Fruit fly (Drosophila melanogaster) whole organism, wandering third instar larva: ENCODE measurements around the gene AstC.

Source experiments
- Abd-B ChIP-seq: fragments of >200 bp; optimal IDR thresholded peaks from 2 replicates; lab custom pipeline; 2017; ENCODE audit warnings: missing biosample characterization, missing genetic modification characterization
- CG32264 ChIP-seq: fragments of 200-800 bp; sonication (Bioruptor generic); optimal IDR thresholded peaks from 2 replicates; lab custom pipeline; 2016; ENCODE audit warnings: missing biosample characterization, missing genetic modification characterization
- CG9705 ChIP-seq: fragments of 200-800 bp; sonication (Bioruptor generic); optimal IDR thresholded peaks from 2 replicates; lab custom pipeline; 2018; ENCODE audit warnings: missing biosample characterization, mild to moderate bottlenecking, missing genetic modification characterization
- CrebA ChIP-seq: fragments of 200-800 bp; sonication (Bioruptor generic); optimal IDR thresholded peaks from 2 replicates; lab custom pipeline; 2016; ENCODE audit warnings: missing biosample characterization, mild to moderate bottlenecking, missing genetic modification characterization, borderline replicate concordance
- Dfd ChIP-seq: fragments of >200 bp; optimal IDR thresholded peaks from 2 replicates; lab custom pipeline; 2017; ENCODE audit warnings: missing biosample characterization, missing genetic modification characterization
- Dif ChIP-seq: fragments of 200-275, 200-300 bp; sonication (Bioruptor generic); optimal IDR thresholded peaks from 2 replicates; lab custom pipeline; 2018; ENCODE audit warnings: missing biosample characterization, missing genetic modification characterization; ENCODE audit not compliant: partially characterized antibody
- GATAd ChIP-seq: sonication (Bioruptor generic); optimal IDR thresholded peaks from 2 replicates; lab custom pipeline; 2016; ENCODE audit warnings: missing biosample characterization, missing genetic modification characterization
- HLH106 ChIP-seq: fragments of 200-800 bp; optimal IDR thresholded peaks from 3 replicates; lab custom pipeline; 2019; ENCODE audit warnings: missing biosample characterization, mild to moderate bottlenecking, missing genetic modification characterization, moderate library complexity
- Hnf4 ChIP-seq: fragments of 200-800 bp; sonication (Bioruptor generic); optimal IDR thresholded peaks from 2 replicates; lab custom pipeline; 2016; ENCODE audit warnings: missing biosample characterization, mild to moderate bottlenecking, missing genetic modification characterization
- Hr78 ChIP-seq: fragments of >200 bp; optimal IDR thresholded peaks from 2 replicates; lab custom pipeline; 2017; ENCODE audit warnings: missing biosample characterization, missing genetic modification characterization
- Hr83 ChIP-seq: fragments of 200-300 bp; sonication (Bioruptor generic); optimal IDR thresholded peaks from 2 replicates; lab custom pipeline; 2016; ENCODE audit warnings: missing biosample characterization, mild to moderate bottlenecking, missing genetic modification characterization, moderate library complexity; ENCODE audit not compliant: poor library complexity, severe bottlenecking
- Jra ChIP-seq: sonication (Bioruptor generic); optimal IDR thresholded peaks from 2 replicates; lab custom pipeline; 2016; ENCODE audit warnings: missing biosample characterization, missing genetic modification characterization
- Mio ChIP-seq: sonication (Bioruptor generic); optimal IDR thresholded peaks from 2 replicates; lab custom pipeline; 2016; ENCODE audit warnings: missing biosample characterization, missing genetic modification characterization
- Myc ChIP-seq: fragments of >200 bp; optimal IDR thresholded peaks from 2 replicates; lab custom pipeline; 2017
- N ChIP-seq: fragments of >200 bp; optimal IDR thresholded peaks from 2 replicates; lab custom pipeline; 2018; ENCODE audit warnings: missing biosample characterization, missing external identifiers, missing genetic modification characterization
- OdsH ChIP-seq: fragments of 200-800 bp; sonication (Bioruptor generic); optimal IDR thresholded peaks from 2 replicates; lab custom pipeline; 2016; ENCODE audit warnings: missing biosample characterization, mild to moderate bottlenecking, missing genetic modification characterization
- Rel ChIP-seq, 2 experiments: fragments of 200-800 bp; sonication (Bioruptor generic) in 1 of 2; optimal IDR thresholded peaks; 2 replicates in 1 of 2; 3 replicates in 1 of 2; lab custom pipeline; 2016 to 2019; ENCODE audit warnings: mild to moderate bottlenecking in 2 of 2, missing biosample characterization in 2 of 2, missing genetic modification characterization in 2 of 2, moderate library complexity in 1 of 2
- Sp1 ChIP-seq: fragments of 200-800 bp; sonication (Bioruptor generic); optimal IDR thresholded peaks from 3 replicates; lab custom pipeline; 2019; ENCODE audit warnings: missing biosample characterization, mild to moderate bottlenecking, missing genetic modification characterization, moderate library complexity
- Vsx2 ChIP-seq: fragments of 200-300, 225-300 bp; sonication (Bioruptor generic); optimal IDR thresholded peaks from 2 replicates; lab custom pipeline; 2018; ENCODE audit warnings: missing biosample characterization, missing genetic modification characterization; ENCODE audit not compliant: partially characterized antibody
- br ChIP-seq: fragments of 200-800 bp; sonication (Bioruptor generic); optimal IDR thresholded peaks from 2 replicates; lab custom pipeline; 2016; ENCODE audit warnings: missing biosample characterization, missing genetic modification characterization
- brk ChIP-seq: fragments of 200-800 bp; sonication (Bioruptor generic); optimal IDR thresholded peaks from 2 replicates; lab custom pipeline; 2016; ENCODE audit warnings: missing biosample characterization, mild to moderate bottlenecking, missing genetic modification characterization
- dl ChIP-seq, 2 experiments: fragments of 175-275, 200-275 bp in 1 of 2; fragments of 200-275 bp in 1 of 2; sonication (Bioruptor generic); optimal IDR thresholded peaks; lab custom pipeline; 2018; ENCODE audit warnings: mild to moderate bottlenecking in 2 of 2, missing biosample characterization in 2 of 2, missing genetic modification characterization in 2 of 2, moderate library complexity in 2 of 2; ENCODE audit not compliant: partially characterized antibody in 2 of 2, insufficient read depth in 1 of 2
- dmrt93B ChIP-seq: fragments of 200-800 bp; sonication (Bioruptor generic); optimal IDR thresholded peaks from 2 replicates; lab custom pipeline; 2018; ENCODE audit warnings: missing biosample characterization, mild to moderate bottlenecking, missing genetic modification characterization
- dsf ChIP-seq: sonication (Bioruptor generic); optimal IDR thresholded peaks from 2 replicates; lab custom pipeline; 2016; ENCODE audit warnings: missing biosample characterization, missing genetic modification characterization, borderline replicate concordance
- ey ChIP-seq: fragments of 200-800 bp; sonication (Bioruptor generic); optimal IDR thresholded peaks from 2 replicates; lab custom pipeline; 2016; ENCODE audit warnings: missing biosample characterization, missing genetic modification characterization
- foxo ChIP-seq, 2 experiments: fragments of 200-800 bp; sonication (Bioruptor generic); optimal IDR thresholded peaks; 2 replicates in 1 of 2; 3 replicates in 1 of 2; lab custom pipeline; 2016 to 2017; ENCODE audit warnings: missing biosample characterization in 2 of 2, missing genetic modification characterization in 2 of 2
- fru ChIP-seq: fragments of 200-800 bp; sonication (Bioruptor generic); optimal IDR thresholded peaks from 3 replicates; lab custom pipeline; 2016; ENCODE audit warnings: missing biosample characterization, mild to moderate bottlenecking, missing genetic modification characterization
- h ChIP-seq: fragments of 200-800 bp; sonication (Bioruptor generic); optimal IDR thresholded peaks from 3 replicates; lab custom pipeline; 2016; ENCODE audit warnings: missing biosample characterization, mild to moderate bottlenecking, missing genetic modification characterization
- jim ChIP-seq: fragments of 175-275, 200-325 bp; sonication (Bioruptor generic); optimal IDR thresholded peaks from 2 replicates; lab custom pipeline; 2016; ENCODE audit warnings: missing biosample characterization, mild to moderate bottlenecking, missing genetic modification characterization
- lola ChIP-seq: fragments of >200 bp; optimal IDR thresholded peaks from 2 replicates; lab custom pipeline; 2017; ENCODE audit warnings: missing biosample characterization, missing genetic modification characterization
- pan ChIP-seq: fragments of >200 bp; optimal IDR thresholded peaks from 2 replicates; lab custom pipeline; 2017
- psq ChIP-seq: fragments of 200-800 bp; sonication (Bioruptor generic); optimal IDR thresholded peaks from 3 replicates; lab custom pipeline; 2017; ENCODE audit warnings: missing biosample characterization, mild to moderate bottlenecking, missing genetic modification characterization, moderate library complexity
- rgr ChIP-seq: fragments of 200-800 bp; sonication (Bioruptor generic); optimal IDR thresholded peaks from 3 replicates; lab custom pipeline; 2016; ENCODE audit warnings: missing biosample characterization, mild to moderate bottlenecking, missing genetic modification characterization
- sage ChIP-seq: fragments of 200-800 bp; sonication (Bioruptor generic); optimal IDR thresholded peaks from 2 replicates; lab custom pipeline; 2016; ENCODE audit warnings: missing biosample characterization, mild to moderate bottlenecking, missing genetic modification characterization
- sv ChIP-seq: fragments of 200-800 bp; sonication (Bioruptor generic); optimal IDR thresholded peaks from 3 replicates; lab custom pipeline; 2016; ENCODE audit warnings: missing biosample characterization, missing genetic modification characterization
- tai ChIP-seq: sonication (Bioruptor generic); optimal IDR thresholded peaks from 2 replicates; lab custom pipeline; 2016; ENCODE audit warnings: missing biosample characterization, missing genetic modification characterization
- usp ChIP-seq: fragments of >200 bp; optimal IDR thresholded peaks from 2 replicates; lab custom pipeline; 2017; ENCODE audit warnings: missing biosample characterization, missing genetic modification characterization
- woc ChIP-seq: sonication (Bioruptor generic); optimal IDR thresholded peaks from 2 replicates; lab custom pipeline; 2016; ENCODE audit warnings: missing biosample characterization, mild to moderate bottlenecking, missing genetic modification characterization

Gene AstC

dm6 chr2L:11065932-11066823 lies 15.0 kb downstream of the AstC start (continued):
- TF ChIP-seq Sp1 (GFP tag; lab: Kevin White, UChicago) (peak; percentile 33), rgr (peak; percentile 62), psq (GFP tag; lab: Kevin White, UChicago) (peak; percentile 16), dmrt93B (no peak), HLH106 (tag; lab: Kevin White, UChicago) (peak; percentile 55), foxo (GFP tag; optimal IDR thresholded peaks at IDR 0.05; lab: Kevin White, UChicago) (peak in 1 of 2 experiments; percentile 72), woc (GFP tag; lab: Kevin White, UChicago) (peak; percentile 5), dsf (GFP tag; lab: Kevin White, UChicago) (no peak), Mio (GFP tag; lab: Kevin White, UChicago) (no peak), br (GFP tag; lab: Kevin White, UChicago) (peak; percentile 45), N (GFP tag; lab: Kevin White, UChicago) (no peak)

- TF ChIP-seq fru (GFP tag; lab: Kevin White, UChicago) (peak; percentile 72), Abd-B (GFP tag; lab: Kevin White, UChicago) (no peak), Vsx2 (no peak), Dif (GFP tag; lab: Kevin White, UChicago) (no peak), sage (peak; percentile 12), tai (no peak), ey (GFP tag; lab: Kevin White, UChicago) (peak; percentile 53), Hnf4 (peak; percentile 27), psq (GFP tag; lab: Kevin White, UChicago) (peak; percentile 76), dl (GFP tag; optimal IDR thresholded peaks at IDR 0.05; lab: Kevin White, UChicago; ENCODE audit: insufficient read depth in 1 of 2, partially characterized antibody in 2 of 2) (no peak), brk (GFP tag; lab: Kevin White, UChicago) (peak; percentile 50), CrebA (GFP tag; lab: Kevin White, UChicago) (peak; percentile 12), Dfd (GFP tag; lab: Kevin White, UChicago) (no peak), sv (GFP tag; lab: Kevin White, UChicago) (no peak), Hr83 (GFP tag; lab: Kevin White, UChicago) (peak; percentile 32), CG9705 (GFP tag; lab: Kevin White, UChicago) (peak; percentile 26), Jra (GFP tag; lab: Kevin White, UChicago) (no peak), Hr78 (GFP tag; lab: Kevin White, UChicago) (no peak), Sp1 (GFP tag; lab: Kevin White, UChicago) (peak; percentile 82), lola (GFP tag; lab: Kevin White, UChicago) (no peak), h (GFP tag; lab: Kevin White, UChicago) (peak; percentile 80), GATAd (GFP tag; lab: Kevin White, UChicago) (no peak), dmrt93B (peak; percentile 60), dsf (GFP tag; lab: Kevin White, UChicago) (no peak), rgr (peak; percentile 79), woc (GFP tag; lab: Kevin White, UChicago) (peak; percentile 46), Rel (GFP tag; optimal IDR thresholded peaks at IDR 0.05; lab: Kevin White, UChicago) (peak; percentile 47), Rel (tag; optimal IDR thresholded peaks at IDR 0.05; lab: Kevin White, UChicago) (peak; percentile 26), HLH106 (tag; lab: Kevin White, UChicago) (peak; percentile 83), CG32264 (peak; percentile 20), jim (peak; percentile 34), Myc (lab: Kevin White, UChicago) (no peak), N (GFP tag; lab: Kevin White, UChicago) (no peak), foxo (GFP tag; optimal IDR thresholded peaks at IDR 0.05; lab: Kevin White, UChicago) (peak in 1 of 2 experiments; percentile 79), pan (lab: Kevin White, UChicago) (no peak), Mio (GFP tag; lab: Kevin White, UChicago) (no peak), br (GFP tag; lab: Kevin White, UChicago) (peak; percentile 79), usp (GFP tag; lab: Kevin White, UChicago) (no peak), OdsH (peak; percentile 73)
Observed at dm6 chr2L:11065106-11065878, 15.9 kb downstream of the AstC start.
